Worm (Caenorhabditis elegans) whole organism, L4/young adult: Measurements from ENCODE around the gene R07B1.6.

Experiments used
- W03F9.2 ChIP-seq: fragments of 150-350 bp; optimal IDR thresholded peaks from 2 replicates; lab custom pipeline; 2014; ENCODE audit warnings: missing biosample characterization, missing genetic modification characterization
- him-1 ChIP-seq: sonication (generic microtip); optimal IDR thresholded peaks from 2 replicates; lab custom pipeline; 2016; ENCODE audit warnings: missing genotype, missing genetic modification reagents, missing genetic modification characterization, missing compliant biosample characterization

ce11 chrX:9822606-9823264 lies 43.7 kb upstream of the R07B1.6 start:
- no peak for TF ChIP-seq W03F9.2
- no peak for TF ChIP-seq him-1 (tag; lab: Kevin White, UChicago)
